Fruit fly (Drosophila melanogaster) Kc167 (cell line): ENCODE measurements around the gene CG8565.

ENCODE experiments used
- Myc ChIP-seq: fragments of >200 bp; optimal IDR thresholded peaks from 2 replicates; lab custom pipeline; 2017; ENCODE audit warnings: missing external identifiers
- Sin3A ChIP-seq: fragments of >200 bp; optimal IDR thresholded peaks from 2 replicates; lab custom pipeline; 2018; ENCODE audit warnings: missing external identifiers
- h ChIP-seq: fragments of >200 bp; optimal IDR thresholded peaks from 3 replicates; lab custom pipeline; 2018; ENCODE audit warnings: missing external identifiers
- insv ChIP-seq: fragments of >200 bp; optimal IDR thresholded peaks from 3 replicates; lab custom pipeline; 2018; ENCODE audit warnings: missing external identifiers
- psq ChIP-seq: fragments of >200 bp; optimal IDR thresholded peaks from 2 replicates; lab custom pipeline; 2017; ENCODE audit warnings: missing external identifiers
- ttk ChIP-seq: sonication (Bioruptor generic); optimal IDR thresholded peaks from 2 replicates; lab custom pipeline; 2017; ENCODE audit warnings: missing external identifiers

The CG8565 gene

dm6 chrX:15840003-15840402 is 2.4 kb downstream of the CG8565 start:
- TF ChIP-seq insv (no peak), h (lab: Kevin White, UChicago) (no peak), Sin3A (lab: Kevin White, UChicago) (no peak), Myc (no peak), psq (lab: Kevin White, UChicago) (no peak), ttk (lab: Kevin White, UChicago) (no peak)

- no peak for TF ChIP-seq Myc
- no peak for TF ChIP-seq Sin3A (lab: Kevin White, UChicago)
- no peak for TF ChIP-seq h (lab: Kevin White, UChicago)
- TF ChIP-seq insv, result no peak
- no peak for TF ChIP-seq psq (lab: Kevin White, UChicago)
- TF ChIP-seq ttk (lab: Kevin White, UChicago), result no peak
These were observed 3.7 kb downstream of the CG8565 start for dm6 chrX:15841346-15841745.

- TF ChIP-seq Sin3A (lab: Kevin White, UChicago) (no peak), h (lab: Kevin White, UChicago) (no peak), Myc (no peak), psq (lab: Kevin White, UChicago) (no peak), ttk (lab: Kevin White, UChicago) (no peak), insv (no peak)
These were observed 6.5 kb downstream of the CG8565 start, which contains the start of the genes ArgRS and CG8578 for dm6 chrX:15844139-15844538. Gene ArgRS (minus strand): TSS chrX:15844145. Gene CG8578 (plus strand): TSS chrX:15844476.

- no peak for TF ChIP-seq Sin3A (lab: Kevin White, UChicago)
- no peak for TF ChIP-seq ttk (lab: Kevin White, UChicago)
- no peak for TF ChIP-seq h (lab: Kevin White, UChicago)
- no peak for TF ChIP-seq psq (lab: Kevin White, UChicago)
- no peak for TF ChIP-seq Myc
- TF ChIP-seq insv, result no peak
These were observed 11.4 kb downstream of the CG8565 start, which contains the start of gene sun for dm6 chrX:15849021-15849420. Gene sun (minus strand): TSS chrX:15849258.

dm6 chrX:15852815-15853542 is 15.3 kb downstream of the CG8565 start, which contains the start of the genes UBL3 and CG15914:
Gene UBL3 (minus strand): TSS chrX:15853175.
Gene CG15914 (plus strand): TSS chrX:15853421.
- no peak for TF ChIP-seq Myc

dm6 chrX:15857601-15858284 is 20.1 kb downstream of the CG8565 start, which contains the start of the genes CG46440 and Myb:
Gene CG46440 (minus strand): TSS chrX:15857823.
Gene Myb (minus strand): TSS chrX:15857823.
- TF ChIP-seq ttk (lab: Kevin White, UChicago) (no peak), Myc (no peak), insv (no peak), Sin3A (lab: Kevin White, UChicago) (no peak), psq (lab: Kevin White, UChicago) (no peak), h (lab: Kevin White, UChicago) (no peak)

dm6 chrX:15859387-15859786 is 21.8 kb downstream of the CG8565 start, which contains the start of gene AlkB:
Gene AlkB (minus strand): TSS chrX:15859487.
- TF ChIP-seq h (lab: Kevin White, UChicago) (no peak), ttk (lab: Kevin White, UChicago) (no peak), Myc (no peak), Sin3A (lab: Kevin White, UChicago) (no peak), insv (no peak), psq (lab: Kevin White, UChicago) (no peak)

- TF ChIP-seq ttk (lab: Kevin White, UChicago) (no peak), Sin3A (lab: Kevin White, UChicago) (no peak), insv (no peak), h (lab: Kevin White, UChicago) (no peak), Myc (no peak), psq (lab: Kevin White, UChicago) (no peak)
These were observed 22.2 kb downstream of the CG8565 start, which contains the start of gene Gbeta13F for dm6 chrX:15859869-15860268. Gene Gbeta13F (plus strand): TSS chrX:15860115.

- TF ChIP-seq insv (no peak), ttk (lab: Kevin White, UChicago) (no peak), Sin3A (lab: Kevin White, UChicago) (no peak), h (lab: Kevin White, UChicago) (no peak), Myc (no peak), psq (lab: Kevin White, UChicago) (no peak)
These were observed 22.8 kb downstream of the CG8565 start for dm6 chrX:15860479-15860878.

dm6 chrX:15866032-15866431 is 28.4 kb downstream of the CG8565 start:
- TF ChIP-seq h (lab: Kevin White, UChicago) (no peak), Myc (no peak), psq (lab: Kevin White, UChicago) (no peak), insv (no peak), ttk (lab: Kevin White, UChicago) (no peak), Sin3A (lab: Kevin White, UChicago) (no peak)

- TF ChIP-seq insv, result no peak
- no peak for TF ChIP-seq psq (lab: Kevin White, UChicago)
- TF ChIP-seq ttk (lab: Kevin White, UChicago), result no peak
- no peak for TF ChIP-seq Sin3A (lab: Kevin White, UChicago)
- no peak for TF ChIP-seq h (lab: Kevin White, UChicago)
- no peak for TF ChIP-seq Myc
These were observed 29.3 kb downstream of the CG8565 start for dm6 chrX:15866799-15867412.
